Fruit fly (Drosophila melanogaster): ENCODE measurements around the gene PK2-R1.

Gene PK2-R1

dm6 chr3R:13371840-13372680 is 33.9 kb downstream of the PK2-R1 start, which contains the start of the genes Lip3 and CG34309 (continued):
- TF ChIP-seq z (GFP tag; IDR thresholded peaks at IDR 0.05) (no peak), yki (optimal IDR thresholded peaks at IDR 0.05) (no peak), Spps (tag; optimal IDR thresholded peaks at IDR 0.05) (no peak), CG8290 (GFP tag; optimal IDR thresholded peaks at IDR 0.05) (no peak), CG8290 (tag; optimal IDR thresholded peaks at IDR 0.05) (no peak), CG3163 (GFP tag; optimal IDR thresholded peaks at IDR 0.05) (no peak), dati (GFP tag; IDR thresholded peaks at IDR 0.05) (no peak), CG2712 (tag; optimal IDR thresholded peaks at IDR 0.05) (no peak), CG33213 (GFP tag; optimal IDR thresholded peaks at IDR 0.05) (no peak), CG12744 (GFP tag; optimal IDR thresholded peaks at IDR 0.05) (no peak), CG12391 (tag; optimal IDR thresholded peaks at IDR 0.05) (no peak), vvl (GFP tag; IDR thresholded peaks at IDR 0.05) (no peak), CTCF (GFP tag; optimal IDR thresholded peaks at IDR 0.05) (no peak), cg (GFP tag; optimal IDR thresholded peaks at IDR 0.05) (no peak), CG9609 (GFP tag; optimal IDR thresholded peaks at IDR 0.05) (no peak), Ssrp (tag; optimal IDR thresholded peaks at IDR 0.05) (no peak), fd102C (GFP tag; optimal IDR thresholded peaks at IDR 0.05) (no peak), Hr51 (GFP tag; optimal IDR thresholded peaks at IDR 0.05) (no peak), repo (GFP tag; optimal IDR thresholded peaks at IDR 0.05) (no peak), Eip74EF (GFP tag; optimal IDR thresholded peaks at IDR 0.05) (no peak), CG12236 (GFP tag; optimal IDR thresholded peaks at IDR 0.05) (no peak), CG5245 (GFP tag; optimal IDR thresholded peaks at IDR 0.05) (no peak), CG9215 (GFP tag; IDR thresholded peaks at IDR 0.05) (no peak), grn (GFP tag; optimal IDR thresholded peaks at IDR 0.05) (peak; percentile 50), bowl (GFP tag; IDR thresholded peaks at IDR 0.05) (no peak), pzg (GFP tag; optimal IDR thresholded peaks at IDR 0.05) (no peak), CG10959 (GFP tag; IDR thresholded peaks at IDR 0.05) (0 out of 2 replicates have a peak, but pooled peaks have one; percentile 22), YL-1 (GFP tag; optimal IDR thresholded peaks at IDR 0.05) (no peak), D19B (GFP tag; optimal IDR thresholded peaks at IDR 0.05) (peak; percentile 42), CG18476 (GFP tag; optimal IDR thresholded peaks at IDR 0.05) (no peak), gce (GFP tag; IDR thresholded peaks at IDR 0.05) (no peak), wdn (GFP tag; IDR thresholded peaks at IDR 0.05) (0 out of 2 replicates have a peak, but pooled peaks have one; percentile 18), wek (GFP tag; optimal IDR thresholded peaks at IDR 0.05) (no peak), row (GFP tag; IDR thresholded peaks at IDR 0.05) (peak; percentile 38; the same call in 1 of the 3 replicates), pum (GFP tag; optimal IDR thresholded peaks at IDR 0.05) (no peak), B-H2 (GFP tag; optimal IDR thresholded peaks at IDR 0.05) (no peak), CG13624 (GFP tag; optimal IDR thresholded peaks at IDR 0.05) (no peak), CG15073 (GFP tag; optimal IDR thresholded peaks at IDR 0.05) (no peak), CG34376 (GFP tag; optimal IDR thresholded peaks at IDR 0.05) (peak; percentile 25), CG9817 (tag; optimal IDR thresholded peaks at IDR 0.05) (no peak), org-1 (GFP tag; optimal IDR thresholded peaks at IDR 0.05) (no peak), stc (GFP tag; IDR thresholded peaks at IDR 0.05) (no peak), trh (GFP tag; optimal IDR thresholded peaks at IDR 0.05) (no peak), mirr (GFP tag; optimal IDR thresholded peaks at IDR 0.05) (no peak), Hsf (GFP tag; optimal IDR thresholded peaks at IDR 0.05) (no peak), maf-S (GFP tag; optimal IDR thresholded peaks at IDR 0.05) (no peak), CG12104 (GFP tag; optimal IDR thresholded peaks at IDR 0.05) (no peak), zen (tag; optimal IDR thresholded peaks at IDR 0.05) (no peak), unc-4 (GFP tag; IDR thresholded peaks at IDR 0.05; ENCODE audit: partially characterized antibody) (no peak), gem (tag; optimal IDR thresholded peaks at IDR 0.05) (peak; percentile 39), CG18599 (GFP tag; optimal IDR thresholded peaks at IDR 0.05) (peak; percentile 18)

Measured in whole organism, embryonic.